Fruit fly (Drosophila melanogaster): Measurements from ENCODE around the gene Ir75b.

DNA sequence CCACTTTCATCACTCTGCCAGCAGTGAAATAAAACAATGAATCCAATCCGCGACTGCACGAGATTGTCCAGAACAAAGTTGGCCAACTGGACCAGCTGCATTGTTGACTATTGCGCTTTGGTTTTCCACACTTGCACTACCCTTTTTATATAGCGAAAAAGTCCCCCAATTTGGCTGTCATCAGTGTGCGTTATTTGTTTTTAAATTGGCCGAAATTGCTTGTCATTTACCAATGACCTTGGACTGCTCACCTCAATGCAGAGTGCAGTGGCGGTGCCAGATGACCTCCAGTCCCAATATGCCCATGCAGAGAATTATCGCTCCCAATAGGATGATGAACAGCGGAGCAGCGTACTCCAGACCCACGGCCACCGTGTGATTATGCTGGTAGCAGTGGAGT, 2.2 kb downstream of the Ir75b start, which contains the start of gene Ir75a:
- no peak for TF ChIP-seq CG8478 (optimal IDR thresholded peaks at IDR 0.05)
- no peak for TF ChIP-seq CTCF (optimal IDR thresholded peaks at IDR 0.05)

Data from S2 (cell line).